Worm (Caenorhabditis elegans): ENCODE data around the gene F59E12.6.

F59E12.6 gene

ce11 chrII:5579236-5579635 lies 51.5 kb downstream of the F59E12.6 start:
- TF ChIP-seq flh-1 (GFP tag; optimal IDR thresholded peaks at IDR 0.05), result no peak
- TF ChIP-seq lin-32 (GFP tag; optimal IDR thresholded peaks at IDR 0.05), result no peak
- no peak for TF ChIP-seq mep-1 (tag; optimal IDR thresholded peaks at IDR 0.05)
- peak; percentile 1 for TF ChIP-seq pha-4 (tag; optimal IDR thresholded peaks at IDR 0.05)
- TF ChIP-seq nhr-237 (tag; optimal IDR thresholded peaks at IDR 0.05), result no peak

DNA sequence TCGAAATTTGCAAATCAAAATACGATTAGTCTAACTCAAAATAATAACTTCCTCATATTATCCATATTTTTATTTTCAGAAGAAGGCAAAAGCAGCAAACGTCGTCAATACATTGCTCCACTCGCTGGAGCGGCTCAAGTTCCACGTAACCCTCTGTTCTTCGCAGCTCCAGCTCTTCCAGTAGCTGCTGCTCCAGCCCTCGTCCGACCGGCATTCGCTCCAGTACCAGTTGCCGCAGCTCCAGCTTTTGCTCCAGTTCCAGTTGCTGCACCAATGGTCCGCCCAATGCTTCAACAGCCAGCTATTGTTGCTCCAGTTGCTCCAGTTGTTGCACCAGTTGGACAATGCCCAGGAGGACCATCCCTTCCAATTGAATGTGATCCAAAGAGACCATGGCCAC lies 52.0 kb downstream of the F59E12.6 start:
- TF ChIP-seq elt-1 (tag; optimal IDR thresholded peaks at IDR 0.05; ENCODE audit: borderline replicate concordance, insufficient read depth) (no peak), sptf-1 (tag; optimal IDR thresholded peaks at IDR 0.05) (no peak), lin-32 (GFP tag; optimal IDR thresholded peaks at IDR 0.05) (no peak), ztf-11 (tag; optimal IDR thresholded peaks at IDR 0.05) (no peak), hlh-1 (tag; optimal IDR thresholded peaks at IDR 0.05) (no peak), ces-1 (GFP tag; optimal IDR thresholded peaks at IDR 0.05) (no peak), ceh-83 (GFP tag; optimal IDR thresholded peaks at IDR 0.05) (no peak), unc-62 (GFP tag; optimal IDR thresholded peaks at IDR 0.05) (no peak), drap-1 (GFP tag; optimal IDR thresholded peaks at IDR 0.05) (no peak), pha-4 (tag; optimal IDR thresholded peaks at IDR 0.05) (no peak), unc-39 (tag; optimal IDR thresholded peaks at IDR 0.05) (no peak), nhr-76 (tag; optimal IDR thresholded peaks at IDR 0.05) (no peak), ham-2 (GFP tag; optimal IDR thresholded peaks at IDR 0.05) (no peak), nhr-2 (tag; optimal IDR thresholded peaks at IDR 0.05) (no peak), lsy-2 (tag; optimal IDR thresholded peaks at IDR 0.05) (no peak), unc-120 (tag; optimal IDR thresholded peaks at IDR 0.05; ENCODE audit: poor library complexity, severe bottlenecking) (no peak), nhr-237 (tag; optimal IDR thresholded peaks at IDR 0.05) (no peak), ceh-39 (tag; optimal IDR thresholded peaks at IDR 0.05) (no peak)

- TF ChIP-seq unc-62 (GFP tag; optimal IDR thresholded peaks at IDR 0.05), result no peak
- TF ChIP-seq nhr-2 (tag; optimal IDR thresholded peaks at IDR 0.05), result no peak
- TF ChIP-seq ces-1 (GFP tag; optimal IDR thresholded peaks at IDR 0.05), result no peak
- no peak for TF ChIP-seq unc-39 (tag; optimal IDR thresholded peaks at IDR 0.05)
- TF ChIP-seq snpc-4 (tag; optimal IDR thresholded peaks at IDR 0.05), result no peak
- TF ChIP-seq tbx-8 (GFP tag; optimal IDR thresholded peaks at IDR 0.05), result no peak
- TF ChIP-seq sem-2 (GFP tag; optimal IDR thresholded peaks at IDR 0.05), result no peak
- no peak for TF ChIP-seq ceh-83 (GFP tag; optimal IDR thresholded peaks at IDR 0.05)
- TF ChIP-seq cnd-1 (tag; optimal IDR thresholded peaks at IDR 0.05), result no peak
Measured at ce11 chrII:5578035-5578434, 52.7 kb downstream of the F59E12.6 start, which contains the start of gene T25E4.1. Gene T25E4.1 (plus strand): TSS chrII:5578335.

- TF ChIP-seq bed-3 (GFP tag; optimal IDR thresholded peaks at IDR 0.05), result no peak
- TF ChIP-seq flh-1 (GFP tag; optimal IDR thresholded peaks at IDR 0.05), result peak; percentile 19
- no peak for TF ChIP-seq ztf-11 (tag; optimal IDR thresholded peaks at IDR 0.05)
- peak; percentile 75 for TF ChIP-seq ceh-83 (GFP tag; optimal IDR thresholded peaks at IDR 0.05)
- no peak for TF ChIP-seq lsy-2 (tag; optimal IDR thresholded peaks at IDR 0.05)
- TF ChIP-seq unc-39 (tag; optimal IDR thresholded peaks at IDR 0.05), result no peak
- TF ChIP-seq cnd-1 (tag; optimal IDR thresholded peaks at IDR 0.05), result peak; percentile 48
- TF ChIP-seq ceh-39 (tag; optimal IDR thresholded peaks at IDR 0.05), result no peak
- TF ChIP-seq blmp-1 (tag; optimal IDR thresholded peaks at IDR 0.05), result no peak
- no peak for TF ChIP-seq ces-1 (GFP tag; optimal IDR thresholded peaks at IDR 0.05)
- peak; percentile 68 for TF ChIP-seq sptf-1 (tag; optimal IDR thresholded peaks at IDR 0.05)
- TF ChIP-seq elt-1 (tag; optimal IDR thresholded peaks at IDR 0.05; ENCODE audit: borderline replicate concordance, insufficient read depth), result no peak
- no peak for TF ChIP-seq snpc-4 (tag; optimal IDR thresholded peaks at IDR 0.05)
- TF ChIP-seq mab-5 (tag; optimal IDR thresholded peaks at IDR 0.05), result no peak
- TF ChIP-seq drap-1 (GFP tag; optimal IDR thresholded peaks at IDR 0.05), result peak; percentile 58
- TF ChIP-seq nhr-12 (tag; optimal IDR thresholded peaks at IDR 0.05), result no peak
- TF ChIP-seq ceh-43 (GFP tag; optimal IDR thresholded peaks at IDR 0.05), result no peak
- TF ChIP-seq lin-32 (GFP tag; optimal IDR thresholded peaks at IDR 0.05), result peak; percentile 28
- no peak for TF ChIP-seq unc-62 (GFP tag; optimal IDR thresholded peaks at IDR 0.05)
- no peak for TF ChIP-seq hlh-1 (tag; optimal IDR thresholded peaks at IDR 0.05)
- no peak for TF ChIP-seq mls-2 (tag; optimal IDR thresholded peaks at IDR 0.05)
- TF ChIP-seq nhr-76 (tag; optimal IDR thresholded peaks at IDR 0.05), result no peak
- no peak for TF ChIP-seq nhr-28 (tag; optimal IDR thresholded peaks at IDR 0.05)
- TF ChIP-seq ham-2 (GFP tag; optimal IDR thresholded peaks at IDR 0.05), result peak; percentile 50
- no peak for TF ChIP-seq nhr-237 (tag; optimal IDR thresholded peaks at IDR 0.05)
- no peak for TF ChIP-seq lin-13 (tag; optimal IDR thresholded peaks at IDR 0.05)
- no peak for TF ChIP-seq tbx-8 (GFP tag; optimal IDR thresholded peaks at IDR 0.05)
- TF ChIP-seq unc-120 (tag; optimal IDR thresholded peaks at IDR 0.05; ENCODE audit: poor library complexity, severe bottlenecking), result peak; percentile 24
- peak; percentile 70 for TF ChIP-seq M03D4.4 (tag; optimal IDR thresholded peaks at IDR 0.05)
- peak; percentile 21 for TF ChIP-seq sem-2 (GFP tag; optimal IDR thresholded peaks at IDR 0.05)
- no peak for TF ChIP-seq pha-4 (tag; optimal IDR thresholded peaks at IDR 0.05)
- no peak for TF ChIP-seq nhr-2 (tag; optimal IDR thresholded peaks at IDR 0.05)
- TF ChIP-seq elt-3 (tag; optimal IDR thresholded peaks at IDR 0.05), result no peak
- no peak for TF ChIP-seq zip-8 (tag; optimal IDR thresholded peaks at IDR 0.05)
- no peak for TF ChIP-seq mep-1 (tag; optimal IDR thresholded peaks at IDR 0.05)
Measured at ce11 chrII:5577060-5577459, 53.7 kb downstream of the F59E12.6 start.

Data from whole organism, mixed stage, embryonic.